Worm (Caenorhabditis elegans): Measurements from ENCODE around the gene F52B10.3.
A peak's percentile ranks its signal among the peaks of the same experiment; 100 is the strongest.

The F52B10.3 gene

DNA sequence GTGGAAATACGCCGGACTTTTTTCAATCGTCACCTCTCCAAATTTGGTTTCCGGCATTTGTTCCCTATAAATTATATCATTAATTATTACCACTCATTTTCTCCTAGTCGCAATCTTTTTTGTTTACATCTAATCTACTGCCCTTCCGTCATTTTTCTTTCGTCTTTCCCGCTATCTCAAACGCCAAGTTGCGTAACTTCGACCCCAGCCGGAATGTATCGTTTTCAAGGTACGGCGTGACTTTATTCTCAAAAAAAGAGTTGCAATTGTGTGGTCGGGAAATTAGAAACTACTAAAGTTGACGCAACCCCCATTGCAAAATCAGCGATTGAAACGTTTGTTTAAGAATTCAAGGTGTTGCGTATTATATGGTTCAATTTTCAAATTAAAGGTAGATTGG, 21.3 kb upstream of the F52B10.3 start:
- TF ChIP-seq Y55F3AM.14 (GFP tag; optimal IDR thresholded peaks at IDR 0.05) (no peak), snpc-4 (tag; optimal IDR thresholded peaks at IDR 0.05) (no peak), unc-55 (GFP tag; optimal IDR thresholded peaks at IDR 0.05) (no peak), fos-1 (tag; optimal IDR thresholded peaks at IDR 0.05) (no peak), peb-1 (tag; optimal IDR thresholded peaks at IDR 0.05) (no peak), mdl-1 (tag; optimal IDR thresholded peaks at IDR 0.05) (no peak), nhr-12 (tag; optimal IDR thresholded peaks at IDR 0.05) (no peak), skn-1 (tag; optimal IDR thresholded peaks at IDR 0.05) (no peak), mbf-1 (tag; optimal IDR thresholded peaks at IDR 0.05) (no peak)

DNA sequence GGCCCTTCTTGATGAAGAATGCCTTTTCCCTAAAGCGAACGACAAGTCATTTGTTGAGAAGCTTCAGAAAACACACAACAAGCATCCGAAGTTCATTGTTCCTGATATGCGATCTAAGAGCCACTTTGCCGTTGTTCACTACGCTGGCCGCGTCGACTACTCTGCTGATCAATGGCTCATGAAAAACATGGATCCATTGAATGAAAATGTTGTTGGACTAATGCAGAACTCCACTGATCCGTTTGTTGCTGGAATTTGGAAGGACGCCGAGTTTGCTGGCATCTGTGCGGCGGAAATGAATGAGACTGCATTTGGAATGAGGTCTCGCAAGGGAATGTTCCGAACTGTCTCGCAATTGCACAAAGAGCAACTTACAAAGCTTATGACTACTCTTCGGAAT, 14.5 kb upstream of the F52B10.3 start:
- TF ChIP-seq peb-1 (tag; optimal IDR thresholded peaks at IDR 0.05) = no peak
- no peak for TF ChIP-seq lsy-2 (tag; optimal IDR thresholded peaks at IDR 0.05)
- no peak for TF ChIP-seq unc-39 (tag; optimal IDR thresholded peaks at IDR 0.05)
- no peak for TF ChIP-seq elt-1 (tag; optimal IDR thresholded peaks at IDR 0.05)
- TF ChIP-seq sem-4 (tag; optimal IDR thresholded peaks at IDR 0.05) = no peak
- no peak for TF ChIP-seq dmd-4 (tag; optimal IDR thresholded peaks at IDR 0.05)
- TF ChIP-seq lin-39 (tag; optimal IDR thresholded peaks at IDR 0.05) = no peak
- TF ChIP-seq unc-55 (GFP tag; optimal IDR thresholded peaks at IDR 0.05) = no peak
- TF ChIP-seq ceh-82 (tag; optimal IDR thresholded peaks at IDR 0.05) = no peak

ce11 chrX:2909227-2909626, 11.1 kb upstream of the F52B10.3 start, which contains the start of gene nmy-1:
Gene nmy-1, plus strand, starts transcription at chrX:2909527.
- TF ChIP-seq crh-2 (tag; optimal IDR thresholded peaks at IDR 0.05) (no peak), unc-55 (GFP tag; optimal IDR thresholded peaks at IDR 0.05) (no peak), ztf-1 (GFP tag; conservative IDR thresholded peaks at IDR 0.05) (no peak), ceh-82 (tag; optimal IDR thresholded peaks at IDR 0.05) (no peak), nhr-237 (tag; optimal IDR thresholded peaks at IDR 0.05) (no peak), nhr-6 (tag; optimal IDR thresholded peaks at IDR 0.05) (no peak), ztf-4 (tag; optimal IDR thresholded peaks at IDR 0.05) (no peak), aly-2 (tag; optimal IDR thresholded peaks at IDR 0.05) (no peak), nhr-129 (tag; optimal IDR thresholded peaks at IDR 0.05) (no peak), sem-4 (tag; optimal IDR thresholded peaks at IDR 0.05) (no peak), mab-5 (tag; optimal IDR thresholded peaks at IDR 0.05) (no peak), nhr-77 (tag; optimal IDR thresholded peaks at IDR 0.05) (no peak), lin-11 (tag; optimal IDR thresholded peaks at IDR 0.05) (no peak), peb-1 (tag; optimal IDR thresholded peaks at IDR 0.05) (no peak), ztf-11 (tag; optimal IDR thresholded peaks at IDR 0.05) (no peak), gmeb-1 (tag; optimal IDR thresholded peaks at IDR 0.05) (no peak), ama-1 (optimal IDR thresholded peaks at IDR 0.05) (no peak), nhr-21 (tag; optimal IDR thresholded peaks at IDR 0.05) (no peak)

DNA sequence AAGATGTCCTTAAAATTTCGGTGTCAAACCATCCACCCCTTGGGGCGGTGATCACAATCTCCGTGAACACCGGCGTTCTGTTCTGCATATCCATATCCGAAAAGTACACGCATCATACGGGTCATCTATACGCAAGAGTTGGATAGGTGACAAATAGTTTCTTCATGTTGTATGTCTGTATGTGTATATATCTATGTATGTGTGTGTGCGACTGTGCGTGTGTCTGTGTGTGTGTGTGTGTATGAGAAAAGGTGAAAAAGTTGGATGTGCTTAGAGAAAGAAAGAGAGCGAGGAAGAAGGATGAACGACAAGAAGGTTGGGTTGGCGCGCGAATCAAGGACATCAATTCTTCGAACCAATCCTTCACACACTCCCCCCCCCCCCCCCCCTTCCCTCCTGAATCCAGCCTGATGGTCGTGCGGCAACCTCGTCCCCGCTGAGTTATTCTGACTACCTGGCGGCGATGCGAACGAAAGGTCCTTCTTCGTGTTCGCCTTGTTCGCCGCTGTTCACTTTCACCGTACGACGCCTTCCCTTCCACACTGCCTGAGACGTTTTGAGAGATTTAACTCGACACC, 9.2 kb upstream of the F52B10.3 start:
- TF ChIP-seq ceh-16 (tag; optimal IDR thresholded peaks at IDR 0.05) = peak; percentile 50
- no peak for TF ChIP-seq unc-55 (GFP tag; optimal IDR thresholded peaks at IDR 0.05)
- TF ChIP-seq nhr-6 (tag; optimal IDR thresholded peaks at IDR 0.05) = no peak
- no peak for TF ChIP-seq lin-11 (tag; optimal IDR thresholded peaks at IDR 0.05)
- no peak for TF ChIP-seq nhr-12 (tag; optimal IDR thresholded peaks at IDR 0.05)
- TF ChIP-seq elt-1 (tag; optimal IDR thresholded peaks at IDR 0.05) = peak; percentile 80
- TF ChIP-seq fos-1 (tag; optimal IDR thresholded peaks at IDR 0.05) = peak; percentile 28
- no peak for TF ChIP-seq ztf-1 (GFP tag; conservative IDR thresholded peaks at IDR 0.05)
- peak; percentile 37 for TF ChIP-seq sma-9 (GFP tag; optimal IDR thresholded peaks at IDR 0.05)
- no peak for TF ChIP-seq sma-9 (tag; optimal IDR thresholded peaks at IDR 0.05)
- peak; percentile 49 for TF ChIP-seq nhr-129 (tag; optimal IDR thresholded peaks at IDR 0.05)
- no peak for TF ChIP-seq egl-27 (tag; optimal IDR thresholded peaks at IDR 0.05)
- TF ChIP-seq gmeb-1 (tag; optimal IDR thresholded peaks at IDR 0.05) = no peak
- no peak for TF ChIP-seq peb-1 (tag; optimal IDR thresholded peaks at IDR 0.05)

- TF ChIP-seq fos-1 (tag; optimal IDR thresholded peaks at IDR 0.05) = peak; percentile 98
- TF ChIP-seq elt-3 (tag; optimal IDR thresholded peaks at IDR 0.05) = no peak
Observed at ce11 chrX:2906062-2906732, 8.0 kb upstream of the F52B10.3 start.
